Fruit fly (Drosophila melanogaster) whole organism, embryonic: ENCODE data around the gene Gmap.

Experiments used
- Atf6 ChIP-seq: fragments of 200-800 bp; sonication (Bioruptor generic); IDR thresholded peaks from 2 replicates; pipeline ENCODE4 v1.3.6; 2022; ENCODE audit warnings: missing biosample characterization, missing genetic modification characterization
- CG10321 ChIP-seq: fragments of 200-800 bp; sonication (Bioruptor generic); IDR thresholded peaks from 2 replicates; pipeline ENCODE4 v1.3.6; 2022; ENCODE audit warnings: missing biosample characterization, missing genetic modification characterization
- CG11456 ChIP-seq: fragments of 200-800 bp; sonication (Bioruptor generic); IDR thresholded peaks from 3 replicates; pipeline ENCODE4 v1.3.6; 2022; ENCODE audit warnings: missing biosample characterization, missing genetic modification characterization
- CG1233 ChIP-seq: fragments of 200-800 bp; sonication (Bioruptor generic); optimal IDR thresholded peaks from 4 replicates; lab custom pipeline; 2018; ENCODE audit warnings: missing biosample characterization, mild to moderate bottlenecking, missing genetic modification characterization
- CG12391 ChIP-seq: fragments of 200-800 bp; sonication (Bioruptor generic); optimal IDR thresholded peaks from 3 replicates; lab custom pipeline; 2018; ENCODE audit warnings: missing biosample characterization, mild to moderate bottlenecking, missing genetic modification characterization, moderate library complexity
- CG14441 ChIP-seq: fragments of 200-800 bp; sonication (Bioruptor generic); IDR thresholded peaks from 2 replicates; pipeline ENCODE4 v1.3.6; 2022; ENCODE audit warnings: missing biosample characterization, missing genetic modification characterization
- CG14965 ChIP-seq: fragments of 200-800 bp; sonication (Bioruptor generic); optimal IDR thresholded peaks from 2 replicates; lab custom pipeline; 2016; ENCODE audit warnings: missing biosample characterization, missing genetic modification characterization, borderline replicate concordance
- CG1529 ChIP-seq: fragments of 200-800 bp; sonication (Bioruptor generic); optimal IDR thresholded peaks from 3 replicates; lab custom pipeline; 2018; ENCODE audit warnings: missing biosample characterization, missing genetic modification characterization
- CG17912 ChIP-seq: fragments of 200-800 bp; sonication (Bioruptor generic); optimal IDR thresholded peaks from 2 replicates; lab custom pipeline; 2018; ENCODE audit warnings: missing biosample characterization, mild to moderate bottlenecking, missing genetic modification characterization
- CG30403 ChIP-seq: fragments of 200-800 bp; sonication (Bioruptor generic); optimal IDR thresholded peaks from 3 replicates; lab custom pipeline; 2016; ENCODE audit warnings: missing biosample characterization, missing genetic modification characterization
- CG3065 ChIP-seq: fragments of 200-800 bp; sonication (Bioruptor generic); optimal IDR thresholded peaks from 2 replicates; lab custom pipeline; 2016; ENCODE audit warnings: missing biosample characterization, missing genetic modification characterization
- CG34376 ChIP-seq: fragments of 200-800 bp; sonication (Bioruptor generic); optimal IDR thresholded peaks from 2 replicates; lab custom pipeline; 2018; ENCODE audit warnings: missing biosample characterization, mild to moderate bottlenecking, missing genetic modification characterization
- CG4617 ChIP-seq: fragments of 200-800 bp; sonication (Bioruptor generic); optimal IDR thresholded peaks from 3 replicates; lab custom pipeline; 2016; ENCODE audit warnings: missing biosample characterization, missing genetic modification characterization, borderline replicate concordance
- CG4707 ChIP-seq: fragments of 200-800 bp; sonication (Bioruptor generic); optimal IDR thresholded peaks from 2 replicates; lab custom pipeline; 2018; ENCODE audit warnings: missing biosample characterization, mild to moderate bottlenecking, missing genetic modification characterization, moderate library complexity
- CG7839 ChIP-seq: fragments of 200-800 bp; sonication (Bioruptor generic); optimal IDR thresholded peaks from 3 replicates; lab custom pipeline; 2018; ENCODE audit warnings: missing biosample characterization, mild to moderate bottlenecking, missing genetic modification characterization, moderate library complexity
- CG9609 ChIP-seq: fragments of 200-800 bp; sonication (Bioruptor generic); optimal IDR thresholded peaks from 3 replicates; lab custom pipeline; 2016; ENCODE audit warnings: missing biosample characterization, missing genetic modification characterization
- Camta ChIP-seq: fragments of 200-800 bp; sonication (Bioruptor generic); optimal IDR thresholded peaks from 2 replicates; lab custom pipeline; 2016; ENCODE audit warnings: missing biosample characterization, missing genetic modification characterization
- D19B ChIP-seq: fragments of 200-800 bp; sonication (Bioruptor generic); optimal IDR thresholded peaks from 2 replicates; lab custom pipeline; 2017; ENCODE audit warnings: missing biosample characterization, mild to moderate bottlenecking, missing genetic modification characterization
- Elba2 ChIP-seq: fragments of 200-800 bp; sonication (Bioruptor generic); optimal IDR thresholded peaks from 3 replicates; lab custom pipeline; 2016; ENCODE audit warnings: missing biosample characterization, missing genetic modification characterization
- Gsc ChIP-seq: fragments of 200-800 bp; sonication (Bioruptor generic); IDR thresholded peaks from 2 replicates; pipeline ENCODE4 v1.3.6; 2022; ENCODE audit warnings: missing biosample characterization, missing genetic modification characterization
- HLH3B ChIP-seq: fragments of 200-800 bp; sonication (Bioruptor generic); IDR thresholded peaks from 2 replicates; pipeline ENCODE4 v1.3.6; 2022; ENCODE audit warnings: missing biosample characterization, missing genetic modification characterization
- Hr39 ChIP-seq: fragments of >200 bp; optimal IDR thresholded peaks from 2 replicates; lab custom pipeline; 2017
- MESR4 ChIP-seq: fragments of 200-800 bp; sonication (Bioruptor generic); optimal IDR thresholded peaks from 2 replicates; lab custom pipeline; 2018; ENCODE audit warnings: missing biosample characterization, mild to moderate bottlenecking, missing genetic modification characterization, moderate library complexity
- Mes4 ChIP-seq: fragments of 200-800 bp; sonication (Bioruptor generic); optimal IDR thresholded peaks from 2 replicates; lab custom pipeline; 2016; ENCODE audit warnings: missing biosample characterization, missing genetic modification characterization
- Poxn ChIP-seq: fragments of 200-800 bp; sonication (Bioruptor generic); IDR thresholded peaks from 2 replicates; pipeline ENCODE4 v1.3.6; 2022; ENCODE audit warnings: missing biosample characterization, missing genetic modification characterization
- Ptx1 ChIP-seq: fragments of 200-800 bp; sonication (Bioruptor generic); IDR thresholded peaks from 2 replicates; pipeline ENCODE4 v1.3.6; 2022; ENCODE audit warnings: missing biosample characterization, missing genetic modification characterization
- Sry-β ChIP-seq: fragments of 200-800 bp; sonication (Bioruptor generic); optimal IDR thresholded peaks from 2 replicates; lab custom pipeline; 2018; ENCODE audit warnings: missing biosample characterization, mild to moderate bottlenecking, missing genetic modification characterization, moderate library complexity
- Ssrp ChIP-seq: fragments of 200-800 bp; sonication (Bioruptor generic); optimal IDR thresholded peaks from 2 replicates; lab custom pipeline; 2018; ENCODE audit warnings: missing biosample characterization, mild to moderate bottlenecking, missing genetic modification characterization, moderate library complexity
- Tbp ChIP-seq: fragments of >200 bp; optimal IDR thresholded peaks from 2 replicates; lab custom pipeline; 2018; ENCODE audit warnings: missing biosample characterization, missing genetic modification characterization
- Xrp1 ChIP-seq: fragments of 200-800 bp; sonication (Bioruptor generic); IDR thresholded peaks from 2 replicates; pipeline ENCODE4 v1.3.6; 2022; ENCODE audit warnings: missing biosample characterization, missing genetic modification characterization
- YL-1 ChIP-seq: fragments of 200-800 bp; sonication (Bioruptor generic); optimal IDR thresholded peaks from 3 replicates; lab custom pipeline; 2017; ENCODE audit warnings: missing biosample characterization, mild to moderate bottlenecking, missing genetic modification characterization
- ap ChIP-seq: fragments of 200-800 bp; sonication (Bioruptor generic); IDR thresholded peaks from 2 replicates; pipeline ENCODE4 v1.3.6; 2022; ENCODE audit warnings: missing biosample characterization, missing genetic modification characterization
- br ChIP-seq: fragments of >200 bp; optimal IDR thresholded peaks from 2 replicates; lab custom pipeline; 2017
- corto ChIP-seq: fragments of 200-800 bp; sonication (Bioruptor generic); optimal IDR thresholded peaks from 2 replicates; lab custom pipeline; 2016; ENCODE audit warnings: missing biosample characterization, mild to moderate bottlenecking, missing genetic modification characterization, moderate library complexity
- croc ChIP-seq: fragments of 200-800 bp; sonication (Bioruptor generic); conservative IDR thresholded peaks from 3 replicates; pipeline ENCODE4 v1.3.6; 2022; ENCODE audit warnings: missing biosample characterization, missing genetic modification characterization
- dati ChIP-seq: fragments of 200-800 bp; sonication (Bioruptor generic); IDR thresholded peaks from 2 replicates; pipeline ENCODE4 v1.3.6; 2022; ENCODE audit warnings: missing biosample characterization, missing genetic modification characterization
- fd64A ChIP-seq: fragments of 200-800 bp; sonication (Bioruptor generic); optimal IDR thresholded peaks from 3 replicates; lab custom pipeline; 2018; ENCODE audit warnings: missing biosample characterization, mild to moderate bottlenecking, missing genetic modification characterization
- fru ChIP-seq: fragments of >200 bp; optimal IDR thresholded peaks from 2 replicates; lab custom pipeline; 2017
- ftz-f1 ChIP-seq: fragments of 200-800 bp; sonication (Bioruptor generic); optimal IDR thresholded peaks from 2 replicates; lab custom pipeline; 2016; ENCODE audit warnings: missing biosample characterization, missing genetic modification characterization
- gce ChIP-seq: fragments of 200-800 bp; sonication (Bioruptor generic); IDR thresholded peaks from 3 replicates; pipeline ENCODE4 v1.3.6; 2022; ENCODE audit warnings: missing biosample characterization, missing genetic modification characterization
- gro ChIP-seq: fragments of 200-800 bp; sonication (Bioruptor generic); optimal IDR thresholded peaks from 2 replicates; lab custom pipeline; 2016; ENCODE audit warnings: missing biosample characterization, missing genetic modification characterization
- gt ChIP-seq: fragments of 200-800 bp; sonication (Bioruptor generic); IDR thresholded peaks from 2 replicates; pipeline ENCODE4 v1.3.6; 2022; ENCODE audit warnings: missing biosample characterization, missing genetic modification characterization
- insv ChIP-seq, 2 experiments: fragments of 200-800 bp; sonication (Bioruptor generic); optimal IDR thresholded peaks; 3 replicates each; lab custom pipeline; 2016 to 2018; ENCODE audit warnings: missing biosample characterization in 2 of 2, missing genetic modification characterization in 2 of 2
- kah ChIP-seq: fragments of 200-800 bp; sonication (Bioruptor generic); optimal IDR thresholded peaks from 2 replicates; lab custom pipeline; 2018; ENCODE audit warnings: missing biosample characterization, mild to moderate bottlenecking, missing genetic modification characterization
- lola ChIP-seq, 3 experiments: fragments of >200 bp in 2 of 3; fragments of 200-800 bp in 1 of 3; sonication (Bioruptor generic) in 1 of 3; optimal IDR thresholded peaks; 2 replicates each; lab custom pipeline; 2017 to 2019; ENCODE audit warnings: missing biosample characterization in 3 of 3, missing genetic modification characterization in 3 of 3, mild to moderate bottlenecking in 1 of 3, moderate library complexity in 1 of 3
- nerfin-1 ChIP-seq: fragments of 200-800 bp; sonication (Bioruptor generic); optimal IDR thresholded peaks from 3 replicates; lab custom pipeline; 2019; ENCODE audit warnings: missing biosample characterization, mild to moderate bottlenecking, missing genetic modification characterization, moderate library complexity
- sima ChIP-seq: fragments of 200-800 bp; sonication (Bioruptor generic); optimal IDR thresholded peaks from 2 replicates; lab custom pipeline; 2016; ENCODE audit warnings: missing biosample characterization, missing genetic modification characterization
- slou ChIP-seq: fragments of 200-800 bp; sonication (Bioruptor generic); optimal IDR thresholded peaks from 3 replicates; lab custom pipeline; 2016; ENCODE audit warnings: missing biosample characterization, missing genetic modification characterization
- sob ChIP-seq: fragments of 200-800 bp; sonication (Bioruptor generic); IDR thresholded peaks from 2 replicates; pipeline ENCODE4 v1.3.6; 2022; ENCODE audit warnings: missing biosample characterization, missing genetic modification characterization
- twi ChIP-seq: fragments of 200-800 bp; optimal IDR thresholded peaks from 2 replicates; lab custom pipeline; 2019; ENCODE audit warnings: missing biosample characterization, mild to moderate bottlenecking, missing genetic modification characterization, moderate library complexity
- unc-4 ChIP-seq: fragments of 200-800 bp; sonication (Bioruptor generic); IDR thresholded peaks from 2 replicates; pipeline ENCODE4 v1.3.6; 2022; ENCODE audit warnings: missing biosample characterization, missing genetic modification characterization; ENCODE audit not compliant: partially characterized antibody
- yki ChIP-seq: fragments of >200 bp; optimal IDR thresholded peaks from 3 replicates; lab custom pipeline; 2018
- zen ChIP-seq: fragments of 200-800 bp; sonication (Bioruptor generic); optimal IDR thresholded peaks from 3 replicates; lab custom pipeline; 2018; ENCODE audit warnings: missing biosample characterization, mild to moderate bottlenecking, missing genetic modification characterization, moderate library complexity

Gene Gmap

DNA sequence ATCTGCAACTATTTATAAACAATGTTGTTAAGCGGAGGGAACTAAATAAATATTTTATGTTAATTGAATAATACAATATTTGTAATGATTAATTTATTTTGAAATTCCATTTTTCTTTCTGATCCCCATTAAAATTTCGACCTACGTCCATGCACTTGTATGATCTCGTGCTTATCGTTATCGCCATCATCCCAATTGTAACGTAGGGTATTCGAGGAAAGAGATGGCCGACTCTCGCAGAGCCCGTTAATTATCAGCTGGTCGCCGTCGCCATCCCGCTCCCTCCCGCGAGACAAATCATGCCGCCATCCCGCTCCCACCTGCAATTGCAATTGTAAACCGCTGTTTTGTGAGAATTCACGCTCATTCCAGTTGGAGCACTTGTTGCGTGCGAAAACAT lies 33.6 kb upstream of the Gmap start, which contains the start of gene CG11655 (continued):
- TF ChIP-seq CG4707 (GFP tag; lab: Kevin White, UChicago) (no peak), CG3065 (GFP tag; lab: Kevin White, UChicago) (no peak), insv (GFP tag; optimal IDR thresholded peaks at IDR 0.05; lab: Kevin White, UChicago) (peak in 1 of 2 experiments; percentile 89), HLH3B (GFP tag; lab: Robert Waterston, UW) (0 out of 2 replicates have a peak, but pooled peaks have one; percentile 13), Sry-β (no peak), yki (lab: Kevin White, UChicago) (no peak), twi (tag; lab: Kevin White, UChicago) (no peak), nerfin-1 (tag; lab: Kevin White, UChicago) (no peak), sima (GFP tag; lab: Kevin White, UChicago) (no peak), Ssrp (peak; percentile 6), br (lab: Kevin White, UChicago) (no peak), MESR4 (GFP tag; lab: Kevin White, UChicago) (no peak), kah (peak; percentile 5), Tbp (GFP tag; lab: Kevin White, UChicago) (no peak), CG14441 (GFP tag; lab: Robert Waterston, UW) (no peak), ap (GFP tag; lab: Robert Waterston, UW) (0 out of 2 replicates have a peak, but pooled peaks have one; percentile 11), CG34376 (GFP tag; lab: Kevin White, UChicago) (peak; percentile 15), gce (GFP tag; lab: Robert Waterston, UW) (no peak), corto (GFP tag; lab: Kevin White, UChicago) (no peak), CG14965 (GFP tag; lab: Kevin White, UChicago) (no peak), Poxn (GFP tag; lab: Robert Waterston, UW) (no peak), slou (GFP tag; lab: Kevin White, UChicago) (no peak), Elba2 (GFP tag; lab: Kevin White, UChicago) (peak; percentile 83), zen (tag; lab: Kevin White, UChicago) (peak; percentile 80), CG17912 (no peak), CG1529 (no peak), fru (lab: Kevin White, UChicago) (no peak), ftz-f1 (GFP tag; lab: Kevin White, UChicago) (no peak), fd64A (no peak), CG11456 (no peak), CG12391 (tag; lab: Kevin White, UChicago) (peak; percentile 54), YL-1 (no peak), lola (GFP tag; optimal IDR thresholded peaks at IDR 0.05; lab: Kevin White, UChicago) (peak in 1 of 3 experiments; percentile 31), unc-4 (no peak), Ptx1 (GFP tag; lab: Robert Waterston, UW) (peak; percentile 51; the same call in 1 of the 2 replicates), Atf6 (GFP tag; lab: Robert Waterston, UW) (no peak), gt (GFP tag; lab: Robert Waterston, UW) (no peak), Camta (GFP tag; lab: Kevin White, UChicago) (no peak), CG9609 (GFP tag; lab: Kevin White, UChicago) (peak; percentile 13), Mes4 (GFP tag; lab: Kevin White, UChicago) (no peak), Hr39 (lab: Kevin White, UChicago) (no peak), CG1233 (GFP tag; lab: Kevin White, UChicago) (peak; percentile 38), gro (no peak), croc (no peak), sob (GFP tag; lab: Robert Waterston, UW) (peak; percentile 23; the same call in 1 of the 2 replicates), CG30403 (peak; percentile 27), D19B (GFP tag; lab: Kevin White, UChicago) (no peak), CG4617 (GFP tag; lab: Kevin White, UChicago) (no peak), CG10321 (peak; percentile 92), Gsc (GFP tag; lab: Robert Waterston, UW) (no peak), dati (GFP tag; lab: Robert Waterston, UW) (no peak), Xrp1 (GFP tag; lab: Robert Waterston, UW) (peak; percentile 66), CG7839 (tag; lab: Kevin White, UChicago) (no peak)
